Worm (Caenorhabditis elegans) whole organism, early embryonic: ENCODE results near the gene gtf-2E1.

Experiments
- ama-1 ChIP-seq: fragments of 150-350 bp; optimal IDR thresholded peaks from 2 replicates; lab custom pipeline; 2014
- ceh-36 ChIP-seq: sonication (generic microtip); optimal IDR thresholded peaks from 2 replicates; lab custom pipeline; 2016; ENCODE audit warnings: missing genetic modification characterization, inconsistent platforms, missing compliant biosample characterization
- ets-7 ChIP-seq: sonication (generic microtip); optimal IDR thresholded peaks from 2 replicates; lab custom pipeline; 2016; ENCODE audit warnings: missing genotype, missing genetic modification characterization, missing compliant biosample characterization
- flt-1 ChIP-seq: fragments of 200-800 bp; sonication (Bioruptor generic); IDR thresholded peaks from 2 replicates; pipeline ENCODE4 v1.3.6; 2022; ENCODE audit warnings: missing genetic modification characterization, missing compliant biosample characterization
- hnd-1 ChIP-seq: sonication (generic microtip); optimal IDR thresholded peaks from 2 replicates; lab custom pipeline; 2016; ENCODE audit warnings: missing genetic modification characterization, missing compliant biosample characterization
- scrt-1 ChIP-seq: fragments of 200-800 bp; sonication (Bioruptor generic); IDR thresholded peaks from 2 replicates; pipeline ENCODE4 v1.3.6; 2022; ENCODE audit warnings: missing genetic modification characterization, missing compliant biosample characterization
- sea-1 ChIP-seq: fragments of 200-800 bp; sonication (Bioruptor generic); conservative IDR thresholded peaks from 2 replicates; pipeline ENCODE4 v1.3.6; 2022; ENCODE audit warnings: missing genetic modification characterization, missing compliant biosample characterization
- tbx-37 ChIP-seq: fragments of 200-800 bp; sonication (Bioruptor generic); conservative IDR thresholded peaks from 2 replicates; pipeline ENCODE4 v1.3.6; 2022; ENCODE audit warnings: missing genetic modification reagents, missing genetic modification characterization, missing compliant biosample characterization

- TF ChIP-seq tbx-37 (GFP tag; lab: Robert Waterston, UW) (no peak), flt-1 (GFP tag; lab: Robert Waterston, UW) (no peak), ama-1 (lab: Kevin White, UChicago) (no peak), sea-1 (GFP tag; lab: Robert Waterston, UW) (no peak), ets-7 (no peak), scrt-1 (no peak), hnd-1 (tag; lab: Kevin White, UChicago) (no peak), ceh-36 (tag; lab: Kevin White, UChicago) (no peak)
Observed at ce11 chrIV:17206745-17207144, 48.4 kb upstream of the gtf-2E1 start, which contains the start of gene cnnm-1.
